Fruit fly (Drosophila melanogaster) whole organism, embryonic: ENCODE results near the gene Invadolysin.

Experiments used
- CG10654 ChIP-seq: fragments of 200-800 bp; sonication (Bioruptor generic); optimal IDR thresholded peaks from 2 replicates; lab custom pipeline; 2016; ENCODE audit warnings: missing biosample characterization, missing genetic modification characterization
- CG11398 ChIP-seq: fragments of 200-800 bp; sonication (Bioruptor generic); optimal IDR thresholded peaks from 2 replicates; lab custom pipeline; 2016; ENCODE audit warnings: missing biosample characterization, missing genetic modification characterization
- CG12155 ChIP-seq: fragments of 200-800 bp; sonication (Bioruptor generic); optimal IDR thresholded peaks from 3 replicates; lab custom pipeline; 2016; ENCODE audit warnings: missing biosample characterization, missing genetic modification characterization
- CG12659 ChIP-seq: fragments of 200-800 bp; sonication (Bioruptor generic); optimal IDR thresholded peaks from 3 replicates; lab custom pipeline; 2017; ENCODE audit warnings: mild to moderate bottlenecking, missing biosample characterization, missing genetic modification reagents, missing genetic modification characterization
- CG13894 ChIP-seq: fragments of 200-800 bp; sonication (Bioruptor generic); optimal IDR thresholded peaks from 3 replicates; lab custom pipeline; 2018; ENCODE audit warnings: missing biosample characterization, mild to moderate bottlenecking, missing genetic modification characterization, moderate library complexity
- CG14965 ChIP-seq: fragments of 200-800 bp; sonication (Bioruptor generic); optimal IDR thresholded peaks from 2 replicates; lab custom pipeline; 2016; ENCODE audit warnings: missing biosample characterization, missing genetic modification characterization, borderline replicate concordance
- CG15073 ChIP-seq: fragments of 200-800 bp; sonication (Bioruptor generic); optimal IDR thresholded peaks from 2 replicates; lab custom pipeline; 2016; ENCODE audit warnings: missing biosample characterization, missing genetic modification characterization
- CG18011 ChIP-seq: fragments of 200-800 bp; sonication (Bioruptor generic); optimal IDR thresholded peaks from 2 replicates; lab custom pipeline; 2017; ENCODE audit warnings: missing biosample characterization, missing genetic modification characterization, mild to moderate bottlenecking, moderate library complexity, missing genotype
- CG1832 ChIP-seq: fragments of 200-800 bp; sonication (Bioruptor generic); optimal IDR thresholded peaks from 2 replicates; lab custom pipeline; 2017; ENCODE audit warnings: missing biosample characterization, mild to moderate bottlenecking, missing genetic modification characterization, inconsistent platforms
- CG2116 ChIP-seq: fragments of 200-800 bp; sonication (Bioruptor generic); optimal IDR thresholded peaks from 3 replicates; lab custom pipeline; 2018; ENCODE audit warnings: missing biosample characterization, mild to moderate bottlenecking, missing genetic modification characterization
- CG31224 ChIP-seq: fragments of 200-800 bp; sonication (Bioruptor generic); IDR thresholded peaks from 2 replicates; pipeline ENCODE4 v1.3.6; 2022; ENCODE audit warnings: missing biosample characterization, missing genetic modification characterization
- CG33213 ChIP-seq: fragments of 200-800 bp; sonication (Bioruptor generic); optimal IDR thresholded peaks from 3 replicates; lab custom pipeline; 2016; ENCODE audit warnings: missing biosample characterization, missing genetic modification characterization
- CG43689 ChIP-seq: fragments of 200-800 bp; sonication (Bioruptor generic); IDR thresholded peaks from 2 replicates; pipeline ENCODE4 v1.3.6; 2022; ENCODE audit warnings: missing biosample characterization, missing genetic modification characterization
- CG4424 ChIP-seq: fragments of 200-800 bp; sonication (Bioruptor generic); optimal IDR thresholded peaks from 3 replicates; lab custom pipeline; 2016; ENCODE audit warnings: missing biosample characterization, missing genetic modification characterization
- CG4617 ChIP-seq: fragments of 200-800 bp; sonication (Bioruptor generic); optimal IDR thresholded peaks from 3 replicates; lab custom pipeline; 2016; ENCODE audit warnings: missing biosample characterization, missing genetic modification characterization, borderline replicate concordance
- CG6175 ChIP-seq: fragments of 200-800 bp; sonication (Bioruptor generic); IDR thresholded peaks from 3 replicates; pipeline ENCODE4 v1.3.6; 2022; ENCODE audit warnings: missing biosample characterization, missing genetic modification characterization
- CG6272 ChIP-seq: fragments of 200-800 bp; sonication (Bioruptor generic); IDR thresholded peaks from 2 replicates; pipeline ENCODE4 v1.3.6; 2022; ENCODE audit warnings: missing biosample characterization, missing genetic modification characterization
- CG6854 ChIP-seq: fragments of 200-800 bp; sonication (Bioruptor generic); optimal IDR thresholded peaks from 3 replicates; lab custom pipeline; 2017; ENCODE audit warnings: missing biosample characterization, mild to moderate bottlenecking, missing genetic modification characterization
- CG7963 ChIP-seq: fragments of 200-800 bp; sonication (Bioruptor generic); IDR thresholded peaks from 3 replicates; pipeline ENCODE4 v1.3.6; 2022; ENCODE audit warnings: missing biosample characterization, missing genetic modification characterization; ENCODE audit not compliant: partially characterized antibody
- CG8388 ChIP-seq: fragments of 200-800 bp; sonication (Bioruptor generic); optimal IDR thresholded peaks from 2 replicates; lab custom pipeline; 2019; ENCODE audit warnings: missing biosample characterization, mild to moderate bottlenecking, missing genetic modification characterization, moderate library complexity
- CG8478 ChIP-seq: fragments of >200 bp; optimal IDR thresholded peaks from 2 replicates; lab custom pipeline; 2018
- CG8944 ChIP-seq: fragments of 200-800 bp; sonication (Bioruptor generic); optimal IDR thresholded peaks from 3 replicates; lab custom pipeline; 2016; ENCODE audit warnings: missing biosample characterization, missing genetic modification characterization
- CG9727 ChIP-seq: fragments of 200-800 bp; sonication (Bioruptor generic); optimal IDR thresholded peaks from 3 replicates; lab custom pipeline; 2017; ENCODE audit warnings: missing biosample characterization, mild to moderate bottlenecking, missing genetic modification characterization
- CG9932 ChIP-seq: fragments of 200-800 bp; sonication (Bioruptor generic); IDR thresholded peaks from 2 replicates; pipeline ENCODE4 v1.3.6; 2022; ENCODE audit warnings: missing biosample characterization, missing genetic modification characterization
- CTCF ChIP-seq: fragments of 200-800 bp; sonication (Bioruptor generic); optimal IDR thresholded peaks from 2 replicates; lab custom pipeline; 2017; ENCODE audit warnings: missing biosample characterization, mild to moderate bottlenecking, missing genetic modification characterization, moderate library complexity
- CkIIα-i1 ChIP-seq: fragments of 200-800 bp; sonication (Bioruptor generic); IDR thresholded peaks from 2 replicates; pipeline ENCODE4 v1.3.6; 2022; ENCODE audit warnings: missing biosample characterization, missing genetic modification characterization
- CrebB ChIP-seq: fragments of 200-800 bp; sonication (Bioruptor generic); optimal IDR thresholded peaks from 3 replicates; lab custom pipeline; 2018; ENCODE audit warnings: missing biosample characterization, mild to moderate bottlenecking, missing genetic modification characterization
- Drgx ChIP-seq: fragments of 200-800 bp; sonication (Bioruptor generic); IDR thresholded peaks from 2 replicates; pipeline ENCODE4 v1.3.6; 2022; ENCODE audit warnings: missing biosample characterization, missing genetic modification characterization
- Ets65A ChIP-seq: fragments of 200-800 bp; sonication (Bioruptor generic); peaks from one replicate; lab custom pipeline; 2016; ENCODE audit warnings: missing biosample characterization, missing genetic modification characterization
- Fer3 ChIP-seq: fragments of 200-800 bp; sonication (Bioruptor generic); optimal IDR thresholded peaks from 2 replicates; lab custom pipeline; 2018; ENCODE audit warnings: missing biosample characterization, mild to moderate bottlenecking, missing genetic modification characterization, moderate library complexity
- Gsc ChIP-seq: fragments of 200-800 bp; sonication (Bioruptor generic); IDR thresholded peaks from 2 replicates; pipeline ENCODE4 v1.3.6; 2022; ENCODE audit warnings: missing biosample characterization, missing genetic modification characterization
- Gug ChIP-seq: fragments of 200-800 bp; sonication (Bioruptor generic); IDR thresholded peaks from 4 replicates; pipeline ENCODE4 v1.3.6; 2022; ENCODE audit warnings: missing biosample characterization, missing genetic modification characterization
- HmgZ ChIP-seq: fragments of 200-800 bp; sonication (Bioruptor generic); optimal IDR thresholded peaks from 2 replicates; lab custom pipeline; 2018; ENCODE audit warnings: missing biosample characterization, mild to moderate bottlenecking, missing genetic modification characterization
- Pdp1 ChIP-seq, 2 experiments: fragments of 200-800 bp; sonication (Bioruptor generic); optimal IDR thresholded peaks; 3 replicates each; lab custom pipeline; 2016; ENCODE audit warnings: missing biosample characterization in 2 of 2, missing genetic modification characterization in 2 of 2, mild to moderate bottlenecking in 1 of 2, moderate library complexity in 1 of 2
- al ChIP-seq: fragments of 200-800 bp; sonication (Bioruptor generic); IDR thresholded peaks from 2 replicates; pipeline ENCODE4 v1.3.6; 2022; ENCODE audit warnings: missing biosample characterization, missing genetic modification characterization
- cad ChIP-seq: fragments of >200 bp; optimal IDR thresholded peaks from 2 replicates; lab custom pipeline; 2017; ENCODE audit warnings: missing biosample characterization, missing genetic modification characterization
- chif ChIP-seq, 2 experiments: fragments of 200-800 bp; sonication (Bioruptor generic); optimal IDR thresholded peaks; 3 replicates each; lab custom pipeline; 2016; ENCODE audit warnings: missing biosample characterization in 2 of 2, missing genetic modification characterization in 2 of 2
- dimm ChIP-seq: fragments of 200-800 bp; sonication (Bioruptor generic); IDR thresholded peaks from 2 replicates; pipeline ENCODE4 v1.3.6; 2022; ENCODE audit warnings: missing biosample characterization, missing genetic modification characterization
- disco-r ChIP-seq: fragments of 200-800 bp; sonication (Bioruptor generic); optimal IDR thresholded peaks from 2 replicates; lab custom pipeline; 2016; ENCODE audit warnings: missing biosample characterization, missing genetic modification characterization
- dmrt99B ChIP-seq: fragments of 200-800 bp; sonication (Bioruptor generic); optimal IDR thresholded peaks from 2 replicates; lab custom pipeline; 2018; ENCODE audit warnings: missing biosample characterization, mild to moderate bottlenecking, missing genetic modification characterization, moderate library complexity
- emc ChIP-seq: fragments of 200-800 bp; sonication (Bioruptor generic); optimal IDR thresholded peaks from 2 replicates; lab custom pipeline; 2016; ENCODE audit warnings: missing biosample characterization, missing genetic modification characterization
- ewg ChIP-seq: fragments of 200-800 bp; sonication (Bioruptor generic); optimal IDR thresholded peaks from 3 replicates; lab custom pipeline; 2017; ENCODE audit warnings: mild to moderate bottlenecking, missing biosample characterization, missing genetic modification reagents, missing genetic modification characterization
- fd64A ChIP-seq: fragments of 200-800 bp; sonication (Bioruptor generic); optimal IDR thresholded peaks from 3 replicates; lab custom pipeline; 2018; ENCODE audit warnings: missing biosample characterization, mild to moderate bottlenecking, missing genetic modification characterization
- fd96Cb ChIP-seq: fragments of 200-800 bp; sonication (Bioruptor generic); optimal IDR thresholded peaks from 2 replicates; lab custom pipeline; 2018; ENCODE audit warnings: missing biosample characterization, mild to moderate bottlenecking, missing genetic modification characterization, moderate library complexity
- grn ChIP-seq: fragments of 200-800 bp; sonication (Bioruptor generic); optimal IDR thresholded peaks from 3 replicates; lab custom pipeline; 2017; ENCODE audit warnings: missing biosample characterization, missing genetic modification characterization
- kni ChIP-seq: fragments of 200-800 bp; sonication (Bioruptor generic); optimal IDR thresholded peaks from 3 replicates; lab custom pipeline; 2017; ENCODE audit warnings: mild to moderate bottlenecking, missing biosample characterization, missing genetic modification reagents, missing genetic modification characterization
- lbe ChIP-seq: fragments of 200-800 bp; sonication (Bioruptor generic); optimal IDR thresholded peaks from 2 replicates; lab custom pipeline; 2016; ENCODE audit warnings: missing biosample characterization, mild to moderate bottlenecking, missing genetic modification characterization
- nau ChIP-seq: fragments of 200-800 bp; sonication (Bioruptor generic); optimal IDR thresholded peaks from 3 replicates; lab custom pipeline; 2017; ENCODE audit warnings: missing biosample characterization, mild to moderate bottlenecking, missing genetic modification characterization, missing genetic modification reagents
- onecut ChIP-seq: fragments of 200-800 bp; sonication (Bioruptor generic); IDR thresholded peaks from 2 replicates; pipeline ENCODE4 v1.3.6; 2022; ENCODE audit warnings: missing biosample characterization, missing genetic modification characterization
- prd ChIP-seq, 3 experiments: fragments of >200 bp in 2 of 3; fragments of 200-800 bp in 1 of 3; sonication (Bioruptor generic) in 1 of 3; optimal IDR thresholded peaks in 2 of 3; IDR thresholded peaks in 1 of 3; 2 replicates in 2 of 3; 3 replicates in 1 of 3; pipeline versions ENCODE4 v1.3.6 to Lab custom; 2017 to 2022; ENCODE audit warnings: missing biosample characterization in 1 of 3, missing genetic modification characterization in 1 of 3
- scrt ChIP-seq: fragments of 200-800 bp; sonication (Bioruptor generic); optimal IDR thresholded peaks from 2 replicates; lab custom pipeline; 2018; ENCODE audit warnings: missing biosample characterization, mild to moderate bottlenecking, missing genetic modification characterization, moderate library complexity
- stc ChIP-seq: fragments of 200-800 bp; sonication (Bioruptor generic); IDR thresholded peaks from 2 replicates; pipeline ENCODE4 v1.3.6; 2022; ENCODE audit warnings: missing biosample characterization, missing genetic modification characterization

The Invadolysin gene

dm6 chr3R:10130091-10130490, 14.4 kb upstream of the Invadolysin start (continued):
- no peak for TF ChIP-seq CG7963 (GFP tag; lab: Robert Waterston, UW)
- TF ChIP-seq CG2116 (GFP tag; lab: Kevin White, UChicago): peak; percentile 10
- no peak for TF ChIP-seq ewg (GFP tag; lab: Kevin White, UChicago)
- peak; percentile 60 for TF ChIP-seq CG8388
- no peak for TF ChIP-seq cad (GFP tag; lab: Kevin White, UChicago)
- no peak for TF ChIP-seq CG18011
- peak; percentile 51; the same call in 1 of the 2 replicates for TF ChIP-seq al (GFP tag; lab: Robert Waterston, UW)
- TF ChIP-seq CkIIα-i1: no peak
- peak; percentile 53 for TF ChIP-seq scrt (GFP tag; lab: Kevin White, UChicago)
- no peak for TF ChIP-seq CrebB (tag; lab: Kevin White, UChicago)
- no peak for TF ChIP-seq CG14965 (GFP tag; lab: Kevin White, UChicago)
- TF ChIP-seq disco-r (GFP tag; lab: Kevin White, UChicago): no peak
- peak; percentile 18 to 46 for TF ChIP-seq Pdp1 (GFP tag; optimal IDR thresholded peaks at IDR 0.05; lab: Kevin White, UChicago)
- TF ChIP-seq CG12155 (GFP tag; lab: Kevin White, UChicago): peak; percentile 47
- TF ChIP-seq Drgx (GFP tag; lab: Robert Waterston, UW): peak; percentile 88
- TF ChIP-seq CG6272 (GFP tag; lab: Robert Waterston, UW): no peak
- no peak for TF ChIP-seq CG31224 (GFP tag; lab: Robert Waterston, UW)
- no peak for TF ChIP-seq Gsc
- TF ChIP-seq CG10654 (GFP tag; lab: Kevin White, UChicago): peak; percentile 27
- TF ChIP-seq nau: no peak
- peak; percentile 46 for TF ChIP-seq CG4424 (GFP tag; lab: Kevin White, UChicago)
- TF ChIP-seq CG1832 (GFP tag; lab: Kevin White, UChicago): no peak
- TF ChIP-seq HmgZ (tag; lab: Kevin White, UChicago): peak; percentile 26
- peak; percentile 52 for TF ChIP-seq CG9932
- no peak for TF ChIP-seq lbe
- no peak for TF ChIP-seq kni
- no peak for TF ChIP-seq grn
- peak; percentile 58 for TF ChIP-seq CG13894 (tag; lab: Kevin White, UChicago)
- no peak for TF ChIP-seq dimm
- peak; percentile 28; the same call in 1 of the 2 replicates for TF ChIP-seq stc
- no peak for TF ChIP-seq CTCF (GFP tag; lab: Kevin White, UChicago)
- TF ChIP-seq CG6854 (GFP tag; lab: Kevin White, UChicago): peak; percentile 15
- no peak for TF ChIP-seq Ets65A (GFP tag; lab: Kevin White, UChicago)
- no peak for TF ChIP-seq CG11398
- peak; percentile 43 for TF ChIP-seq fd96Cb (tag; lab: Kevin White, UChicago)
- TF ChIP-seq CG12659 (GFP tag; lab: Kevin White, UChicago): peak; percentile 45
- TF ChIP-seq Fer3 (tag; lab: Kevin White, UChicago): peak; percentile 69
- no peak for TF ChIP-seq CG8478 (lab: Kevin White, UChicago)
- 0 out of 3 replicates have a peak, but pooled peaks have one; percentile 11 for TF ChIP-seq CG6175 (GFP tag; lab: Robert Waterston, UW)
- TF ChIP-seq CG33213 (GFP tag; lab: Kevin White, UChicago): no peak
- TF ChIP-seq emc (GFP tag; lab: Kevin White, UChicago): no peak
- no peak for TF ChIP-seq CG4617 (GFP tag; lab: Kevin White, UChicago)
- no peak; the same call in 1 of the 2 replicates for TF ChIP-seq onecut (GFP tag; lab: Robert Waterston, UW)
- TF ChIP-seq CG8944 (GFP tag; lab: Kevin White, UChicago): no peak
- TF ChIP-seq Gug: peak; percentile 14; the same call in 1 of the 4 replicates
- TF ChIP-seq dmrt99B (tag; lab: Kevin White, UChicago): peak; percentile 76
- no peak for TF ChIP-seq CG43689 (GFP tag; lab: Robert Waterston, UW)
- TF ChIP-seq CG15073 (GFP tag; lab: Kevin White, UChicago): no peak
- TF ChIP-seq fd64A (GFP tag; lab: Kevin White, UChicago): no peak
- TF ChIP-seq CG9727 (GFP tag; lab: Kevin White, UChicago): peak; percentile 67
- no peak for TF ChIP-seq prd (optimal IDR thresholded peaks at IDR 0.05; lab: Kevin White, UChicago)
- peak; percentile 67 for TF ChIP-seq prd (GFP tag; IDR thresholded peaks at IDR 0.05; lab: Robert Waterston, UW)
- peak in 1 of 2 experiments; percentile 22 for TF ChIP-seq chif (GFP tag; optimal IDR thresholded peaks at IDR 0.05; lab: Kevin White, UChicago)
